Worm (Caenorhabditis elegans) whole organism, L3 larva: ENCODE measurements around the gene T16G1.9.

Experiments
- ZK546.5 ChIP-seq: sonication (generic microtip); optimal IDR thresholded peaks from 2 replicates; lab custom pipeline; 2017; ENCODE audit warnings: missing biosample characterization, missing genetic modification characterization
- aly-2 ChIP-seq: fragments of 150-350 bp; optimal IDR thresholded peaks from 2 replicates; lab custom pipeline; 2014; ENCODE audit warnings: missing biosample characterization, missing genetic modification characterization
- ama-1 ChIP-seq: fragments of 150-350 bp; optimal IDR thresholded peaks from 2 replicates; lab custom pipeline; 2018
- ceh-16 ChIP-seq: sonication (generic microtip); optimal IDR thresholded peaks from 2 replicates; lab custom pipeline; 2017; ENCODE audit warnings: missing biosample characterization, missing genetic modification characterization
- ceh-28 ChIP-seq: fragments of 150-350 bp; optimal IDR thresholded peaks from 2 replicates; lab custom pipeline; 2014; ENCODE audit warnings: missing biosample characterization, missing genetic modification reagents, missing genetic modification characterization
- ceh-9 ChIP-seq: sonication (generic microtip); optimal IDR thresholded peaks from 2 replicates; lab custom pipeline; 2018; ENCODE audit warnings: missing biosample characterization, missing genetic modification characterization
- egl-27 ChIP-seq: sonication (generic microtip); optimal IDR thresholded peaks from 4 replicates; lab custom pipeline; 2017; ENCODE audit warnings: missing biosample characterization, missing genetic modification reagents, missing genetic modification characterization
- egl-5 ChIP-seq: fragments of 150-350 bp; optimal IDR thresholded peaks from 2 replicates; lab custom pipeline; 2017; ENCODE audit warnings: missing biosample characterization, missing genetic modification reagents, missing genetic modification characterization, inconsistent platforms
- elt-3 ChIP-seq, 3 experiments: fragments of 150-350 bp in 1 of 3; sonication (generic microtip) in 2 of 3; optimal IDR thresholded peaks; 2 replicates in 2 of 3; 4 replicates in 1 of 3; lab custom pipeline; 2014 to 2017; ENCODE audit warnings: missing biosample characterization in 3 of 3, missing genetic modification characterization in 3 of 3
- fkh-10 ChIP-seq: sonication (generic microtip); optimal IDR thresholded peaks from 2 replicates; lab custom pipeline; 2017; ENCODE audit warnings: missing biosample characterization, missing genetic modification reagents, missing genetic modification characterization
- fos-1 ChIP-seq: fragments of 150-350 bp; optimal IDR thresholded peaks from 2 replicates; lab custom pipeline; 2014; ENCODE audit warnings: missing biosample characterization, missing genetic modification characterization
- hmg-11 ChIP-seq: sonication (generic microtip); optimal IDR thresholded peaks from 2 replicates; lab custom pipeline; 2016; ENCODE audit warnings: missing genetic modification characterization, missing compliant biosample characterization
- jun-1 ChIP-seq: fragments of 150-350 bp; optimal IDR thresholded peaks from 2 replicates; lab custom pipeline; 2014; ENCODE audit warnings: missing biosample characterization, missing genetic modification reagents, missing genetic modification characterization
- lin-15B ChIP-seq: fragments of 150-350 bp; optimal IDR thresholded peaks from 2 replicates; lab custom pipeline; 2014; ENCODE audit warnings: missing biosample characterization, missing genetic modification characterization
- lin-39 ChIP-seq: fragments of 150-350 bp; optimal IDR thresholded peaks from 2 replicates; lab custom pipeline; 2018; ENCODE audit warnings: missing biosample characterization, missing genetic modification reagents, missing genetic modification characterization
- mml-1 ChIP-seq: fragments of 150-350 bp; sonication (generic microtip); optimal IDR thresholded peaks from 3 replicates; lab custom pipeline; 2014; ENCODE audit warnings: missing biosample characterization, missing genetic modification characterization
- nfya-1 ChIP-seq: sonication (generic microtip); optimal IDR thresholded peaks from 2 replicates; lab custom pipeline; 2017; ENCODE audit warnings: missing genetic modification characterization, mild to moderate bottlenecking, missing compliant biosample characterization, antibody characterized with exemption, moderate library complexity; ENCODE audit not compliant: insufficient read depth
- nhr-11 ChIP-seq: fragments of 150-350 bp; optimal IDR thresholded peaks from 2 replicates; lab custom pipeline; 2014; ENCODE audit warnings: missing biosample characterization, missing genetic modification characterization
- nhr-12 ChIP-seq: fragments of 150-350 bp; optimal IDR thresholded peaks from 2 replicates; lab custom pipeline; 2014; ENCODE audit warnings: missing biosample characterization, missing genetic modification characterization
- nhr-23 ChIP-seq: fragments of 150-350 bp; optimal IDR thresholded peaks from 2 replicates; lab custom pipeline; 2014; ENCODE audit warnings: missing biosample characterization, missing genetic modification reagents, missing genetic modification characterization
- nhr-237 ChIP-seq: fragments of 150-350 bp; optimal IDR thresholded peaks from 2 replicates; lab custom pipeline; 2014; ENCODE audit warnings: missing biosample characterization, missing genetic modification characterization
- nhr-25 ChIP-seq: sonication (generic microtip); optimal IDR thresholded peaks from 2 replicates; lab custom pipeline; 2017; ENCODE audit warnings: missing biosample characterization, missing genetic modification characterization
- nhr-43 ChIP-seq: sonication (generic microtip); optimal IDR thresholded peaks from 2 replicates; lab custom pipeline; 2016; ENCODE audit warnings: mild to moderate bottlenecking, missing genetic modification characterization, missing compliant biosample characterization; ENCODE audit not compliant: poor library complexity, severe bottlenecking
- nhr-67 ChIP-seq: fragments of 150-350 bp; optimal IDR thresholded peaks from 2 replicates; lab custom pipeline; 2014; ENCODE audit warnings: missing biosample characterization, missing genetic modification characterization
- nhr-76 ChIP-seq: fragments of 150-350 bp; sonication (generic microtip); optimal IDR thresholded peaks from 5 replicates; lab custom pipeline; 2014; ENCODE audit warnings: missing biosample characterization, missing genetic modification characterization
- nhr-77 ChIP-seq: fragments of 150-350 bp; optimal IDR thresholded peaks from 2 replicates; lab custom pipeline; 2014; ENCODE audit warnings: missing biosample characterization, missing genetic modification characterization
- pha-4 ChIP-seq: fragments of 150-350 bp; optimal IDR thresholded peaks from 2 replicates; lab custom pipeline; 2014; ENCODE audit warnings: missing biosample characterization, missing genetic modification reagents, missing genetic modification characterization
- sea-2 ChIP-seq: fragments of 150-350 bp; sonication (generic microtip); optimal IDR thresholded peaks from 4 replicates; lab custom pipeline; 2014; ENCODE audit warnings: missing biosample characterization, missing genetic modification reagents, missing genetic modification characterization
- skn-1 ChIP-seq: fragments of 150-350 bp; optimal IDR thresholded peaks from 2 replicates; lab custom pipeline; 2014; ENCODE audit warnings: missing biosample characterization, missing genetic modification characterization
- tbx-2 ChIP-seq: sonication (generic microtip); optimal IDR thresholded peaks from 2 replicates; lab custom pipeline; 2016; ENCODE audit warnings: mild to moderate bottlenecking, missing genetic modification characterization, missing compliant biosample characterization
- unc-62 ChIP-seq: fragments of 150-350 bp; sonication (generic microtip); optimal IDR thresholded peaks from 4 replicates; lab custom pipeline; 2014; ENCODE audit warnings: missing biosample characterization, missing genetic modification reagents, missing genetic modification characterization
- zag-1 ChIP-seq: fragments of 150-350 bp; optimal IDR thresholded peaks from 2 replicates; lab custom pipeline; 2014; ENCODE audit warnings: missing biosample characterization, missing genetic modification characterization
- ztf-11 ChIP-seq: fragments of 150-350 bp; optimal IDR thresholded peaks from 2 replicates; lab custom pipeline; 2014; ENCODE audit warnings: missing biosample characterization, missing genetic modification characterization

T16G1.9 gene

DNA sequence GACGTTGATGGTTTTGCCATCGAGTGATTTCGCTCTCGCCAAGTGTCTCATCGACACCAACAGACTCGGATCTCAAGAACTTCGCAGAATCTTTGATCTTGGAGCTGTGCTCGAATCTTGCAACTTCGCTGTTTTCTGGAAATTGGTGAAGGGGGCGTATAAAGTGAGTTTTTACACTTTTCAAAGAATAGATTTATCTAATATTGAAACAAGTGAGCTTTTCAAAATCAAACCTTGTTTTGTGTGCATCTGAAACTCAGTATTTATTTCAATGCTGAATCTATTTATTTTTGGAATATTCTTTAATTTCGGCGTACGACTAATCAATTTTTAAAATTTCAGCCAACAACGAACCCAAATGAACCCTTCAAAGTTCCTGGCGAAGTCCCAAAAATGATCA, 3.6 kb upstream of the T16G1.9 start:
- TF ChIP-seq fos-1 (tag; lab: Kevin White, UChicago) (no peak), nhr-237 (tag; lab: Kevin White, UChicago) (no peak), nhr-77 (tag; lab: Kevin White, UChicago) (no peak), jun-1 (tag; lab: Kevin White, UChicago) (no peak), egl-5 (tag; lab: Kevin White, UChicago) (no peak), nhr-76 (tag; lab: Kevin White, UChicago) (no peak), nfya-1 (no peak), egl-27 (no peak), lin-39 (no peak), aly-2 (tag; lab: Kevin White, UChicago) (no peak)

ce11 chrV:12953702-12954101, 3.0 kb upstream of the T16G1.9 start, which contains the start of gene eif-3.K:
Gene eif-3.K, plus strand, starts transcription at chrV:12954002.
- no peak for TF ChIP-seq ceh-16

DNA sequence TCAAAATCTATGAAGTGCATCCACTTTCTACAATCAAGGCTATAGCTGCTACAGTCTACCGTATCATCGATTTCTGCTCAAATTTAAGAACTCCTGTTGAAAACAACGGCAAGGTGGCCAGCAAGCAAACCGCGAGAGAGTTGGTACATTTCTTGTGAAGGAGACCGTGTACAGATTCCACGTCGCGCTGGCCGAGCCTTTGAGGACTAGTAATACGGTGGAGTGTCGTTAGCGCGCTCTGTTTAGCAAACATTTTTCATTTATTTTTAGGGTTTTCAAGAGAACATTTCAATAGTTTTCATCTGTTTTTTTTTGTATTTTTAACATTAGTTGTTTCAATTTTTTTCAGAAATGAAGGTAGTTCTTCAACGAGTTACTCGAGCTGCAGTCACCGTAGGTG, 1.6 kb upstream of the T16G1.9 start, which contains the start of gene pqn-68:
pqn-68 (plus strand) TSS at position 350 of the 400 bp plus-strand sequence.
- TF ChIP-seq nhr-237 (tag; lab: Kevin White, UChicago): no peak
- TF ChIP-seq sea-2 (GFP tag; lab: Kevin White, UChicago): no peak
- no peak for TF ChIP-seq egl-5 (tag; lab: Kevin White, UChicago)
- TF ChIP-seq nfya-1: peak; percentile 42
- TF ChIP-seq pha-4 (tag; lab: Kevin White, UChicago): peak; percentile 60
- no peak for TF ChIP-seq fkh-10 (GFP tag; lab: Kevin White, UChicago)
- TF ChIP-seq fos-1 (tag; lab: Kevin White, UChicago): no peak
- TF ChIP-seq unc-62 (GFP tag; lab: Kevin White, UChicago): no peak
- peak; percentile 12 for TF ChIP-seq nhr-23 (tag; lab: Kevin White, UChicago)
- no peak for TF ChIP-seq zag-1 (tag; lab: Kevin White, UChicago)
- TF ChIP-seq lin-39: no peak
- no peak for TF ChIP-seq nhr-11 (tag; lab: Kevin White, UChicago)
- TF ChIP-seq nhr-12 (tag; lab: Kevin White, UChicago): no peak
- TF ChIP-seq ceh-28: no peak
- peak; percentile 33 for TF ChIP-seq lin-15B (tag; lab: Kevin White, UChicago)
- no peak for TF ChIP-seq skn-1
- TF ChIP-seq ztf-11 (tag; lab: Kevin White, UChicago): no peak
- peak; percentile 48 for TF ChIP-seq hmg-11 (tag; lab: Kevin White, UChicago)
- TF ChIP-seq tbx-2 (tag; lab: Kevin White, UChicago): no peak

- TF ChIP-seq nhr-12 (tag; lab: Kevin White, UChicago) (no peak), nhr-25 (tag; lab: Kevin White, UChicago) (no peak), elt-3 (tag; optimal IDR thresholded peaks at IDR 0.05; lab: Kevin White, UChicago) (no peak), mml-1 (tag; lab: Kevin White, UChicago) (no peak), ZK546.5 (tag; lab: Kevin White, UChicago) (no peak), skn-1 (no peak)
These were observed 1.1 kb downstream of the T16G1.9 start, which contains the start of gene T16G1.13 for ce11 chrV:12949607-12950006. Gene T16G1.13, plus strand, starts transcription at chrV:12949907.

- TF ChIP-seq lin-39: no peak
- no peak for TF ChIP-seq zag-1 (tag; lab: Kevin White, UChicago)
- TF ChIP-seq ama-1 (lab: Kevin White, UChicago): no peak
- TF ChIP-seq nhr-12 (tag; lab: Kevin White, UChicago): no peak
- TF ChIP-seq aly-2 (tag; lab: Kevin White, UChicago): no peak
- no peak for TF ChIP-seq tbx-2 (tag; lab: Kevin White, UChicago)
- TF ChIP-seq nhr-23 (tag; lab: Kevin White, UChicago): no peak
- TF ChIP-seq nhr-43 (tag; lab: Kevin White, UChicago): no peak
- TF ChIP-seq nhr-67 (tag; lab: Kevin White, UChicago): no peak
- TF ChIP-seq ceh-9 (tag; lab: Kevin White, UChicago): no peak
- TF ChIP-seq, all 47 proteins: peak for 0
These were observed 5.9 kb downstream of the T16G1.9 start, which contains the start of gene grl-2 for ce11 chrV:12944775-12945174. Gene grl-2, plus strand, starts transcription at chrV:12945075.
